Fruit fly (Drosophila melanogaster) whole organism, embryonic: ENCODE measurements around the gene ND-SGDH.

Source experiments
- Abd-B ChIP-seq: fragments of 200-800 bp; sonication (Bioruptor generic); optimal IDR thresholded peaks from 2 replicates; lab custom pipeline; 2018; ENCODE audit warnings: missing biosample characterization, mild to moderate bottlenecking, missing genetic modification characterization, moderate library complexity
- Atf-2 ChIP-seq: fragments of 200-800 bp; sonication (Bioruptor generic); optimal IDR thresholded peaks from 2 replicates; lab custom pipeline; 2016; ENCODE audit warnings: missing biosample characterization, missing genetic modification characterization
- B-H1 ChIP-seq: fragments of 200-800 bp; sonication (Bioruptor generic); IDR thresholded peaks from 3 replicates; pipeline ENCODE4 v1.3.6; 2022; ENCODE audit warnings: missing biosample characterization, missing genetic modification characterization
- C15 ChIP-seq: fragments of 200-800 bp; sonication (Bioruptor generic); IDR thresholded peaks from 3 replicates; pipeline ENCODE4 v1.3.6; 2022; ENCODE audit warnings: missing biosample characterization, missing genetic modification characterization
- CG11085 ChIP-seq: fragments of 200-800 bp; sonication (Bioruptor generic); IDR thresholded peaks from 2 replicates; pipeline ENCODE4 v1.3.6; 2022; ENCODE audit warnings: missing biosample characterization, missing genetic modification characterization
- CG11456 ChIP-seq: fragments of 200-800 bp; sonication (Bioruptor generic); IDR thresholded peaks from 3 replicates; pipeline ENCODE4 v1.3.6; 2022; ENCODE audit warnings: missing biosample characterization, missing genetic modification characterization
- CG11696 ChIP-seq: fragments of 200-800 bp; sonication (Bioruptor generic); IDR thresholded peaks from 2 replicates; pipeline ENCODE4 v1.3.6; 2022; ENCODE audit warnings: missing biosample characterization, missing genetic modification characterization
- CG12769 ChIP-seq: fragments of 200-800 bp; sonication (Bioruptor generic); optimal IDR thresholded peaks from 2 replicates; lab custom pipeline; 2019; ENCODE audit warnings: missing biosample characterization, mild to moderate bottlenecking, missing genetic modification characterization, moderate library complexity
- CG15601 ChIP-seq: fragments of 200-800 bp; sonication (Bioruptor generic); optimal IDR thresholded peaks from 3 replicates; lab custom pipeline; 2019; ENCODE audit warnings: missing biosample characterization, mild to moderate bottlenecking, missing genetic modification characterization, moderate library complexity
- CG17361 ChIP-seq: fragments of 200-800 bp; sonication (Bioruptor generic); IDR thresholded peaks from 3 replicates; pipeline ENCODE4 v1.3.6; 2022; ENCODE audit warnings: missing biosample characterization, missing genetic modification characterization
- CG18262 ChIP-seq: fragments of 200-800 bp; optimal IDR thresholded peaks from 3 replicates; lab custom pipeline; 2019; ENCODE audit warnings: missing biosample characterization, mild to moderate bottlenecking, missing genetic modification characterization, moderate library complexity
- CG3281 ChIP-seq: fragments of 200-800 bp; sonication (Bioruptor generic); optimal IDR thresholded peaks from 3 replicates; lab custom pipeline; 2017; ENCODE audit warnings: missing biosample characterization, mild to moderate bottlenecking, missing genetic modification characterization
- CG42726 ChIP-seq: fragments of 200-800 bp; sonication (Bioruptor generic); IDR thresholded peaks from 2 replicates; pipeline ENCODE4 v1.3.6; 2022; ENCODE audit warnings: missing biosample characterization, missing genetic modification characterization; ENCODE audit not compliant: partially characterized antibody
- CG8290 ChIP-seq, 3 experiments: fragments of 200-800 bp; sonication (Bioruptor generic); optimal IDR thresholded peaks; 2 replicates each; lab custom pipeline; 2016 to 2019; ENCODE audit warnings: missing biosample characterization in 3 of 3, missing genetic modification characterization in 3 of 3, mild to moderate bottlenecking in 2 of 3, moderate library complexity in 1 of 3
- CG9932 ChIP-seq: fragments of 200-800 bp; sonication (Bioruptor generic); IDR thresholded peaks from 2 replicates; pipeline ENCODE4 v1.3.6; 2022; ENCODE audit warnings: missing biosample characterization, missing genetic modification characterization
- CTCF ChIP-seq: fragments of 200-800 bp; sonication (Bioruptor generic); optimal IDR thresholded peaks from 2 replicates; lab custom pipeline; 2017; ENCODE audit warnings: missing biosample characterization, mild to moderate bottlenecking, missing genetic modification characterization, moderate library complexity
- D19A ChIP-seq: fragments of 200-800 bp; optimal IDR thresholded peaks from 3 replicates; lab custom pipeline; 2019; ENCODE audit warnings: missing biosample characterization, mild to moderate bottlenecking, missing genetic modification characterization, moderate library complexity
- Dbx ChIP-seq: fragments of 200-800 bp; sonication (Bioruptor generic); IDR thresholded peaks from 3 replicates; pipeline ENCODE4 v1.3.6; 2022; ENCODE audit warnings: missing biosample characterization, missing genetic modification characterization
- Dek ChIP-seq: fragments of 200-800 bp; sonication (Bioruptor generic); optimal IDR thresholded peaks from 3 replicates; lab custom pipeline; 2019; ENCODE audit warnings: missing biosample characterization, mild to moderate bottlenecking, missing genetic modification characterization, moderate library complexity
- H15 ChIP-seq: fragments of 200-800 bp; sonication (Bioruptor generic); IDR thresholded peaks from 3 replicates; pipeline ENCODE4 v1.3.6; 2022; ENCODE audit warnings: missing biosample characterization, missing genetic modification characterization
- HHEX ChIP-seq: fragments of 200-800 bp; sonication (Bioruptor generic); optimal IDR thresholded peaks from 3 replicates; lab custom pipeline; 2017; ENCODE audit warnings: missing biosample characterization, mild to moderate bottlenecking, missing genetic modification characterization, missing genetic modification reagents
- Hmr ChIP-seq: fragments of 200-800 bp; sonication (Bioruptor generic); optimal IDR thresholded peaks from 3 replicates; lab custom pipeline; 2017; ENCODE audit warnings: mild to moderate bottlenecking, missing biosample characterization, missing genetic modification reagents, missing genetic modification characterization
- Hr78 ChIP-seq, 2 experiments: fragments of 200-800 bp in 1 of 2; fragments of >200 bp in 1 of 2; sonication (Bioruptor generic) in 1 of 2; optimal IDR thresholded peaks; 2 replicates each; lab custom pipeline; 2017 to 2019; ENCODE audit warnings: missing biosample characterization in 2 of 2, missing genetic modification characterization in 2 of 2, mild to moderate bottlenecking in 1 of 2, moderate library complexity in 1 of 2
- Meics ChIP-seq: fragments of 200-800 bp; sonication (Bioruptor generic); optimal IDR thresholded peaks from 2 replicates; lab custom pipeline; 2017; ENCODE audit warnings: missing biosample characterization, mild to moderate bottlenecking, missing genetic modification characterization
- NC2α ChIP-seq: fragments of 200-800 bp; sonication (Bioruptor generic); optimal IDR thresholded peaks from 2 replicates; lab custom pipeline; 2016; ENCODE audit warnings: missing biosample characterization, missing genetic modification characterization
- Nf-YB ChIP-seq: fragments of 200-800 bp; sonication (Bioruptor generic); optimal IDR thresholded peaks from 3 replicates; lab custom pipeline; 2019; ENCODE audit warnings: missing biosample characterization, mild to moderate bottlenecking, missing genetic modification characterization, moderate library complexity
- Pdp1 ChIP-seq, 2 experiments: fragments of 200-800 bp; sonication (Bioruptor generic); optimal IDR thresholded peaks; 3 replicates each; lab custom pipeline; 2016; ENCODE audit warnings: missing biosample characterization in 2 of 2, missing genetic modification characterization in 2 of 2, mild to moderate bottlenecking in 1 of 2, moderate library complexity in 1 of 2
- Scr ChIP-seq: fragments of 200-800 bp; sonication (Bioruptor generic); IDR thresholded peaks from 2 replicates; pipeline ENCODE4 v1.3.6; 2022; ENCODE audit warnings: missing biosample characterization, missing genetic modification characterization; ENCODE audit not compliant: partially characterized antibody
- Ssrp ChIP-seq: fragments of 200-800 bp; sonication (Bioruptor generic); optimal IDR thresholded peaks from 2 replicates; lab custom pipeline; 2018; ENCODE audit warnings: missing biosample characterization, mild to moderate bottlenecking, missing genetic modification characterization, moderate library complexity
- Trl ChIP-seq, 3 experiments: fragments of >200 bp in 2 of 3; fragments of 200-800 bp in 1 of 3; sonication (Bioruptor generic) in 1 of 3; optimal IDR thresholded peaks; 2 replicates in 1 of 3; 3 replicates in 2 of 3; lab custom pipeline; 2016 to 2017; ENCODE audit warnings: missing biosample characterization in 1 of 3, missing genetic modification characterization in 1 of 3
- Usf ChIP-seq: fragments of 200-800 bp; sonication (Bioruptor generic); optimal IDR thresholded peaks from 2 replicates; lab custom pipeline; 2017; ENCODE audit warnings: missing genotype, missing biosample characterization, missing genetic modification characterization
- al ChIP-seq: fragments of 200-800 bp; sonication (Bioruptor generic); IDR thresholded peaks from 2 replicates; pipeline ENCODE4 v1.3.6; 2022; ENCODE audit warnings: missing biosample characterization, missing genetic modification characterization
- cad ChIP-seq: fragments of >200 bp; optimal IDR thresholded peaks from 2 replicates; lab custom pipeline; 2017; ENCODE audit warnings: missing biosample characterization, missing genetic modification characterization
- caup ChIP-seq: fragments of 200-800 bp; sonication (Bioruptor generic); optimal IDR thresholded peaks from 3 replicates; lab custom pipeline; 2017; ENCODE audit warnings: missing biosample characterization, mild to moderate bottlenecking, missing genetic modification characterization, moderate library complexity; ENCODE audit not compliant: severe bottlenecking
- chn ChIP-seq: fragments of 200-800 bp; sonication (Bioruptor generic); optimal IDR thresholded peaks from 2 replicates; lab custom pipeline; 2016; ENCODE audit warnings: missing biosample characterization, missing genetic modification characterization
- dati ChIP-seq: fragments of 200-800 bp; sonication (Bioruptor generic); IDR thresholded peaks from 2 replicates; pipeline ENCODE4 v1.3.6; 2022; ENCODE audit warnings: missing biosample characterization, missing genetic modification characterization
- exex ChIP-seq: fragments of 200-800 bp; sonication (Bioruptor generic); optimal IDR thresholded peaks from 4 replicates; lab custom pipeline; 2018; ENCODE audit warnings: missing biosample characterization, mild to moderate bottlenecking, missing genetic modification characterization, moderate library complexity
- gce ChIP-seq: fragments of 200-800 bp; sonication (Bioruptor generic); IDR thresholded peaks from 3 replicates; pipeline ENCODE4 v1.3.6; 2022; ENCODE audit warnings: missing biosample characterization, missing genetic modification characterization
- gem ChIP-seq: fragments of 200-800 bp; sonication (Bioruptor generic); optimal IDR thresholded peaks from 2 replicates; lab custom pipeline; 2019; ENCODE audit warnings: missing biosample characterization, mild to moderate bottlenecking, missing genetic modification characterization, moderate library complexity
- gsb ChIP-seq: fragments of 200-800 bp; sonication (Bioruptor generic); IDR thresholded peaks from 2 replicates; pipeline ENCODE4 v1.3.6; 2022; ENCODE audit warnings: missing biosample characterization, missing genetic modification characterization
- kni ChIP-seq: fragments of 200-800 bp; sonication (Bioruptor generic); optimal IDR thresholded peaks from 3 replicates; lab custom pipeline; 2017; ENCODE audit warnings: mild to moderate bottlenecking, missing biosample characterization, missing genetic modification reagents, missing genetic modification characterization
- lilli ChIP-seq: fragments of 200-800 bp; sonication (Bioruptor generic); optimal IDR thresholded peaks from 3 replicates; lab custom pipeline; 2016; ENCODE audit warnings: missing biosample characterization, missing genetic modification characterization
- mld ChIP-seq: fragments of 200-800 bp; sonication (Bioruptor generic); IDR thresholded peaks from 3 replicates; pipeline ENCODE4 v1.3.6; 2022; ENCODE audit warnings: missing biosample characterization, missing genetic modification characterization; ENCODE audit not compliant: partially characterized antibody
- peb ChIP-seq: fragments of 200-800 bp; sonication (Bioruptor generic); IDR thresholded peaks from 2 replicates; pipeline ENCODE4 v1.3.6; 2022; ENCODE audit warnings: missing biosample characterization, missing genetic modification characterization
- phol ChIP-seq: fragments of 200-800 bp; sonication (Bioruptor generic); optimal IDR thresholded peaks from 3 replicates; lab custom pipeline; 2018; ENCODE audit warnings: missing biosample characterization, mild to moderate bottlenecking, missing genetic modification characterization, moderate library complexity
- sd ChIP-seq: fragments of 200-800 bp; sonication (Bioruptor generic); optimal IDR thresholded peaks from 3 replicates; lab custom pipeline; 2018; ENCODE audit warnings: missing biosample characterization, mild to moderate bottlenecking, missing genetic modification characterization, moderate library complexity
- wdn ChIP-seq: fragments of 200-800 bp; sonication (Bioruptor generic); IDR thresholded peaks from 2 replicates; pipeline ENCODE4 v1.3.6; 2022; ENCODE audit warnings: missing biosample characterization, missing genetic modification characterization

The ND-SGDH gene

DNA sequence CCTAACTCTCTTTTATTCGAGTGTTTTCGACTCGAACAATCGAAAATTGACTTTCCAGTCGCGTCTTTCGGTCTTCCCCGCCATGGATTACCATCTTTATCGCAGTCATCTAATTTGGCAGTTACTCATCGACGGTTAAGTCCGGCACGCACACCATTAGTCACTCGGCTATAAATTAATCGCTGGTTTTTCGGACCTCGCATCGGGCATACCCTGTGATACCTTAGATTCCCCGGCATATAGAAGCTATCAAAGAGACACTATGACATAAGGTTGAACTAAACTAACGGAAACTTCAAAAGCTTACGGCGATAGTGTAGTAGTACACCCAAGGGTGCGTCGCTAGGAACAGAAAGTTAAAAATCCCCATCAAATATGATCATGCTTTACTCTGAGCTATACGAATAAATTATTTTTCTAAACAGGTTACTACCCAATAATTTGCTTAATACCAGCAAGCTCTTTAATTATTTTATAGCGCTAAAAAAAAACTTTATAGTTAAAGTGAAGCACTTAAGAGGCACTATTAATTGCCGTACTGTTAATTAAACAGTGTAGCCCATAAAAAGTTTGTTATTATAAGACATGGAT lies 40.6 kb upstream of the ND-SGDH start (continued):
- TF ChIP-seq Hr78 (GFP tag; optimal IDR thresholded peaks at IDR 0.05; lab: Kevin White, UChicago) (peak in 1 of 2 experiments; percentile 22), kni (GFP tag; lab: Kevin White, UChicago) (no peak), Scr (GFP tag; lab: Robert Waterston, UW) (no peak), Abd-B (GFP tag; lab: Kevin White, UChicago) (no peak), B-H1 (GFP tag; lab: Robert Waterston, UW) (no peak), CG18262 (tag; lab: Kevin White, UChicago) (no peak), gsb (GFP tag; lab: Robert Waterston, UW) (no peak), caup (GFP tag; lab: Kevin White, UChicago) (peak; percentile 9), exex (tag; lab: Kevin White, UChicago) (no peak), Ssrp (tag; lab: Kevin White, UChicago) (no peak), CG12769 (tag; lab: Kevin White, UChicago) (peak; percentile 52), HHEX (GFP tag; lab: Kevin White, UChicago) (no peak), chn (GFP tag; lab: Kevin White, UChicago) (no peak), Meics (GFP tag; lab: Kevin White, UChicago) (peak; percentile 24), D19A (no peak), sd (tag; lab: Kevin White, UChicago) (peak; percentile 33), Hmr (GFP tag; lab: Kevin White, UChicago) (peak; percentile 7), CG9932 (GFP tag; lab: Robert Waterston, UW) (peak; percentile 7; the same call in 1 of the 2 replicates), H15 (0 out of 3 replicates have a peak, but pooled peaks have one; percentile 37), gce (GFP tag; lab: Robert Waterston, UW) (0 out of 3 replicates have a peak, but pooled peaks have one; percentile 21), Atf-2 (GFP tag; lab: Kevin White, UChicago) (no peak), CG15601 (tag; lab: Kevin White, UChicago) (no peak), Dek (tag; lab: Kevin White, UChicago) (no peak), wdn (no peak), CG11085 (GFP tag; lab: Robert Waterston, UW) (no peak), Usf (GFP tag; lab: Kevin White, UChicago) (no peak), CG42726 (GFP tag; lab: Robert Waterston, UW) (no peak), lilli (no peak), gem (tag; lab: Kevin White, UChicago) (peak; percentile 2), cad (GFP tag; lab: Kevin White, UChicago) (no peak), mld (no peak), NC2α (no peak), CTCF (no peak), Trl (optimal IDR thresholded peaks at IDR 0.05; lab: Kevin White, UChicago) (no peak), Trl (GFP tag; optimal IDR thresholded peaks at IDR 0.05; lab: Kevin White, UChicago) (no peak), CG8290 (GFP tag; optimal IDR thresholded peaks at IDR 0.05; lab: Kevin White, UChicago) (no peak), CG8290 (tag; optimal IDR thresholded peaks at IDR 0.05; lab: Kevin White, UChicago) (peak in 1 of 2 experiments; percentile 53), C15 (GFP tag; lab: Robert Waterston, UW) (no peak), peb (no peak), dati (GFP tag; lab: Robert Waterston, UW) (no peak), Dbx (GFP tag; lab: Robert Waterston, UW) (peak; percentile 29; the same call in 1 of the 3 replicates), phol (tag; lab: Kevin White, UChicago) (no peak), CG3281 (GFP tag; lab: Kevin White, UChicago) (peak; percentile 46), Pdp1 (GFP tag; optimal IDR thresholded peaks at IDR 0.05; lab: Kevin White, UChicago) (peak in 1 of 2 experiments; percentile 83), CG17361 (GFP tag; lab: Robert Waterston, UW) (peak; percentile 36; the same call in 2 of the 3 replicates), CG11456 (GFP tag; lab: Robert Waterston, UW) (no peak), al (0 out of 2 replicates have a peak, but pooled peaks have one; percentile 29), Nf-YB (GFP tag; lab: Kevin White, UChicago) (no peak), CG11696 (GFP tag; lab: Robert Waterston, UW) (peak; percentile 80)
- TF ChIP-seq, all 482 proteins: peak for 55
